Fruit fly (Drosophila melanogaster): ENCODE data around the gene Cnb.
A peak's percentile ranks its signal among the peaks of the same experiment; 100 is the strongest.

- TF ChIP-seq fd96Ca (GFP tag; IDR thresholded peaks at IDR 0.05): 0 out of 3 replicates have a peak, but pooled peaks have one; percentile 16
- no peak for TF ChIP-seq CG8301 (tag; optimal IDR thresholded peaks at IDR 0.05)
- no peak for TF ChIP-seq EcR (GFP tag; optimal IDR thresholded peaks at IDR 0.05)
- no peak for TF ChIP-seq rn (GFP tag; IDR thresholded peaks at IDR 0.05)
- no peak for TF ChIP-seq CG4496 (GFP tag; IDR thresholded peaks at IDR 0.05)
- TF ChIP-seq CG10348 (GFP tag; IDR thresholded peaks at IDR 0.05): no peak
These were observed 42.9 kb upstream of the Cnb start for dm6 chr3L:1904440-1904839.
